Worm (Caenorhabditis elegans) whole organism, early embryonic: ENCODE data around the gene C03A3.9.

ENCODE experiments used
- B0310.2 ChIP-seq: sonication (generic microtip); optimal IDR thresholded peaks from 2 replicates; lab custom pipeline; 2016; ENCODE audit warnings: mild to moderate bottlenecking, missing genetic modification characterization, missing compliant biosample characterization
- F13C5.2 ChIP-seq: sonication (generic microtip); optimal IDR thresholded peaks from 2 replicates; lab custom pipeline; 2017; ENCODE audit warnings: mild to moderate bottlenecking, missing genetic modification characterization, inconsistent platforms, missing compliant biosample characterization
- aly-1 ChIP-seq: sonication (generic microtip); optimal IDR thresholded peaks from 2 replicates; lab custom pipeline; 2016; ENCODE audit warnings: missing genetic modification characterization, missing compliant biosample characterization
- ama-1 ChIP-seq: fragments of 150-350 bp; optimal IDR thresholded peaks from 2 replicates; lab custom pipeline; 2014
- ceh-13 ChIP-seq: fragments of 200-800 bp; sonication (Bioruptor generic); optimal IDR thresholded peaks from 2 replicates; lab custom pipeline; 2018; ENCODE audit warnings: mild to moderate bottlenecking, missing genetic modification characterization, missing compliant biosample characterization
- ceh-36 ChIP-seq: sonication (generic microtip); optimal IDR thresholded peaks from 2 replicates; lab custom pipeline; 2016; ENCODE audit warnings: missing genetic modification characterization, inconsistent platforms, missing compliant biosample characterization
- ets-7 ChIP-seq: sonication (generic microtip); optimal IDR thresholded peaks from 2 replicates; lab custom pipeline; 2016; ENCODE audit warnings: missing genotype, missing genetic modification characterization, missing compliant biosample characterization
- flt-1 ChIP-seq: fragments of 200-800 bp; sonication (Bioruptor generic); IDR thresholded peaks from 2 replicates; pipeline ENCODE4 v1.3.6; 2022; ENCODE audit warnings: missing genetic modification characterization, missing compliant biosample characterization
- hmbx-1 ChIP-seq: sonication (generic microtip); optimal IDR thresholded peaks from 2 replicates; lab custom pipeline; 2016; ENCODE audit warnings: mild to moderate bottlenecking, missing genetic modification characterization, missing compliant biosample characterization
- hmg-4 ChIP-seq: fragments of 200-800 bp; sonication (Bioruptor generic); optimal IDR thresholded peaks from 2 replicates; lab custom pipeline; 2018; ENCODE audit warnings: mild to moderate bottlenecking, missing genetic modification characterization, missing compliant biosample characterization
- hnd-1 ChIP-seq: sonication (generic microtip); optimal IDR thresholded peaks from 2 replicates; lab custom pipeline; 2016; ENCODE audit warnings: missing genetic modification characterization, missing compliant biosample characterization
- pes-1 ChIP-seq: fragments of 200-800 bp; sonication (Bioruptor generic); IDR thresholded peaks from 2 replicates; pipeline ENCODE4 v1.3.6; 2022; ENCODE audit warnings: missing genetic modification reagents, missing genetic modification characterization, missing compliant biosample characterization
- scrt-1 ChIP-seq: fragments of 200-800 bp; sonication (Bioruptor generic); IDR thresholded peaks from 2 replicates; pipeline ENCODE4 v1.3.6; 2022; ENCODE audit warnings: missing genetic modification characterization, missing compliant biosample characterization
- sea-1 ChIP-seq: fragments of 200-800 bp; sonication (Bioruptor generic); conservative IDR thresholded peaks from 2 replicates; pipeline ENCODE4 v1.3.6; 2022; ENCODE audit warnings: missing genetic modification characterization, missing compliant biosample characterization
- tbx-11 ChIP-seq: fragments of 200-800 bp; sonication (Bioruptor generic); IDR thresholded peaks from 2 replicates; pipeline ENCODE4 v1.3.6; 2022; ENCODE audit warnings: missing genetic modification characterization, missing compliant biosample characterization
- tbx-37 ChIP-seq: fragments of 200-800 bp; sonication (Bioruptor generic); conservative IDR thresholded peaks from 2 replicates; pipeline ENCODE4 v1.3.6; 2022; ENCODE audit warnings: missing genetic modification reagents, missing genetic modification characterization, missing compliant biosample characterization
- tra-4 ChIP-seq: sonication (generic microtip); optimal IDR thresholded peaks from 2 replicates; lab custom pipeline; 2017; ENCODE audit warnings: missing genetic modification characterization, missing compliant biosample characterization

C03A3.9 gene

DNA sequence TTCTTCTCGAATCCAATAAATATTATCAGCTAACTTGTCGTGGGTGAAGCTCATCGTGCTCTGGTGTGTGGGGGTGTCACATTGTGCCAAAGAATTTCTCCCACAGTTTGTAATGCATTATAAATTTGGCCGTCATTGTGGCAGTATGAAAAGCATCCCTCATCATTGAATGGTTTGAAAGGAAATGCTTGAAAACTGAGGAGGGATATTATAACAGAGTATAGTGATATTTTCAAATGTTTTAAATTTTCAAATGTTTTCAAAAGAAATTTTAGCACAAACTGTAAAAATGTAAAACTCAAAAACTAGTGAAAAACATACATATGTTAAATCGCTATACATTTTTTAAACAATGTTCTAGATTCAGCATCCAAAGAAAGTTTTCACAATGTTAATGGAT is 2.2 kb downstream of the C03A3.9 start, which contains the start of gene C03A3.3:
Gene C03A3.3 (minus strand): TSS at position 101 of the 400 bp plus-strand sequence.
- TF ChIP-seq F13C5.2 (no peak), ets-7 (tag; lab: Kevin White, UChicago) (no peak), flt-1 (GFP tag; lab: Robert Waterston, UW) (no peak), aly-1 (tag; lab: Kevin White, UChicago) (no peak), hnd-1 (no peak), ceh-36 (tag; lab: Kevin White, UChicago) (no peak), tra-4 (no peak), tbx-37 (GFP tag; lab: Robert Waterston, UW) (no peak), hmbx-1 (tag; lab: Kevin White, UChicago) (no peak), tbx-11 (GFP tag; lab: Robert Waterston, UW) (no peak), scrt-1 (GFP tag; lab: Robert Waterston, UW) (no peak), pes-1 (GFP tag; lab: Robert Waterston, UW) (no peak), ceh-13 (GFP tag; lab: Kevin White, UChicago) (no peak)

DNA sequence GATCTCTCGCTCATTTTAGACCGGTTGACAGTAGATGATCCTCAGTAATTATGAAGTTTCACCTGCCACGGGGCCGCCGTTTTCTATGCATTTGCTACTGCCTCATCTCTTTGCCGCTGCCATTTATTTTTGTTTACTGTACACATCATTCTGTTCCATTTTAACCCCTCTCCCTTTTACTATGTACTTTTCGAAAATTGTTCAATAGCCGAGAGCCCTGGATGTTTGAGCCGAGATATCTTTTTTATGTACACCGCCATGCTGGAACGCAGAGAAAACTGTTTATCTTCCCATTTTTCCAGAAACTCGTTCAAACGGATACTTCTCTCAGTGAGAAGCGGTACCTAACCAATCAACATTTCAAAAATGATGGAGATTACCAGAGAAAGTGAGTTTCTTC is 4.1 kb downstream of the C03A3.9 start, which contains the start of gene ifa-1:
Gene ifa-1 (plus strand): TSS at position 301 of the 400 bp plus-strand sequence.
- TF ChIP-seq ets-7 (tag; lab: Kevin White, UChicago) (no peak), aly-1 (tag; lab: Kevin White, UChicago) (no peak), ama-1 (lab: Kevin White, UChicago) (no peak), hmbx-1 (tag; lab: Kevin White, UChicago) (no peak), sea-1 (GFP tag; lab: Robert Waterston, UW) (no peak), tra-4 (no peak), ceh-13 (GFP tag; lab: Kevin White, UChicago) (no peak), hmg-4 (no peak), pes-1 (GFP tag; lab: Robert Waterston, UW) (no peak), ceh-36 (tag; lab: Kevin White, UChicago) (no peak), F13C5.2 (no peak)

DNA sequence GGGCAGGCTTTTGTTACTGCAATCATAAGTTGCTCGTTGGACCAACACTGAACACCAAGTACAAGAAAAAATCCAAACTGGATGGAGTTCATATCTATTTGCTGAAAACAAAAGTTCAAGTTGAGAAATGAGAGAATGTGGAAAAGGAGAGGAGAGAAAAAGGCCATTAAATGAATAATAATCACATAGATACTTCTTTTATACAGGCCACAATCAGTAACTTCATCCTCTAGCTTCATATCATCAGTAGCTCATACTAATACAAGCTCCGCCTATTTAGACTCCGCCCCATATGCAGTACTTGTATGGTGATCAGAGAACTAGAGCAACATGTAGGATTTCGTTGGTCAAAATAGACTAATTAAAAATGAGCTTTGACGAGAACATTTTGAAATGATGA is 12.5 kb downstream of the C03A3.9 start, which contains the start of gene F38B2.2:
Gene F38B2.2 (minus strand): TSS at position 101 of the 400 bp plus-strand sequence.
- TF ChIP-seq tra-4 (no peak), ets-7 (tag; lab: Kevin White, UChicago) (no peak), pes-1 (GFP tag; lab: Robert Waterston, UW) (no peak), aly-1 (tag; lab: Kevin White, UChicago) (no peak), tbx-11 (GFP tag; lab: Robert Waterston, UW) (no peak), F13C5.2 (no peak), hmbx-1 (tag; lab: Kevin White, UChicago) (no peak), flt-1 (GFP tag; lab: Robert Waterston, UW) (no peak), ceh-13 (GFP tag; lab: Kevin White, UChicago) (no peak)

DNA sequence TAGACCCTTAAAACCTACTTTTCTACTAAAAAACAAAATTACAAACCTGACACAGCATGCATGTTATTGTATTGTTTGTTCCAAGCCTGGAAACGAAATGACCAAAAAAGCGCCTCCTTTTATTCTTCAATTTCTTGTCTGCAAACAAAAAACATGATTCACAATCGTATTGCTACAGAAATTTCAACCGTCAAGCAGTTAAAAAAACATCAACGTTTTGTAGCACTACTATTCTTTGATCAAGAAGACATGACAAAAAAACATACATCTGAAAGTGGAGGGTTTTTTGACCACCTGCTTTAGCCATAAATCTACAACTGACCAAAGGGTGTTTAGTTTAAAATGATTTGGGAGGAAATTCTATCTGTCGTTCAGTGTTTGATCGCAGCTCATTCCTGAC is 14.3 kb downstream of the C03A3.9 start, which contains the start of gene F38B2.6:
Gene F38B2.6 (minus strand): TSS at position 101 of the 400 bp plus-strand sequence.
- TF ChIP-seq flt-1 (GFP tag; lab: Robert Waterston, UW), result no peak
- no peak for TF ChIP-seq hnd-1
- no peak for TF ChIP-seq tra-4
- TF ChIP-seq hmg-4, result no peak
- TF ChIP-seq hmbx-1 (tag; lab: Kevin White, UChicago), result no peak
- no peak for TF ChIP-seq ets-7 (tag; lab: Kevin White, UChicago)
- no peak for TF ChIP-seq ceh-13 (GFP tag; lab: Kevin White, UChicago)
- no peak for TF ChIP-seq scrt-1 (GFP tag; lab: Robert Waterston, UW)
- TF ChIP-seq F13C5.2, result no peak
- no peak for TF ChIP-seq B0310.2 (tag; lab: Kevin White, UChicago)
- TF ChIP-seq ama-1 (lab: Kevin White, UChicago), result no peak
- no peak for TF ChIP-seq sea-1 (GFP tag; lab: Robert Waterston, UW)
- TF ChIP-seq pes-1 (GFP tag; lab: Robert Waterston, UW), result no peak
- TF ChIP-seq ceh-36 (tag; lab: Kevin White, UChicago), result no peak
- no peak for TF ChIP-seq tbx-37 (GFP tag; lab: Robert Waterston, UW)
- no peak for TF ChIP-seq aly-1 (tag; lab: Kevin White, UChicago)
- TF ChIP-seq tbx-11 (GFP tag; lab: Robert Waterston, UW), result no peak

DNA sequence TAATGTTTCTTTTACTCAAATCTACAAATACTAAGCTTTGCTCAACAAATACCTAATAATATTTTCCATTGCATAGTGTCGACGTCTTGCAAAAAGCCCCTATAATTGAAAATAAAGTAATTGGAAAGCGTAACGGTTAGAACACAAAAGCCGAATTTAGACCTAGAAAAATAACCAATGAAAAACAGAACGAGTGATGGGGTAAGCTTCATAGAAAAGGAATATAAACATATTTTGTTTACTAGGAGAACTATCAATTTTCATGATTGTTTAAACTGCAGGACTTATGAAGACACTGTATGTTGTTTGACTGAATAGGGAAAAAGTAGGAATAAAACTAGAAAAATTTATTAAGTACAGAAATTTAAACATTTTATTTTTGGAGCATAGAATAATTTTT is 19.4 kb downstream of the C03A3.9 start, which contains the start of gene F38B2.3:
Gene F38B2.3 (minus strand): TSS at position 101 of the 400 bp plus-strand sequence.
- no peak for TF ChIP-seq hnd-1
- no peak for TF ChIP-seq tbx-11 (GFP tag; lab: Robert Waterston, UW)
- TF ChIP-seq hmg-4, result no peak
- TF ChIP-seq sea-1 (GFP tag; lab: Robert Waterston, UW), result no peak
- no peak for TF ChIP-seq ceh-36 (tag; lab: Kevin White, UChicago)
- TF ChIP-seq F13C5.2, result no peak
- no peak for TF ChIP-seq hmbx-1 (tag; lab: Kevin White, UChicago)
- TF ChIP-seq tbx-37 (GFP tag; lab: Robert Waterston, UW), result no peak
- no peak for TF ChIP-seq ama-1 (lab: Kevin White, UChicago)
- no peak for TF ChIP-seq flt-1 (GFP tag; lab: Robert Waterston, UW)
- TF ChIP-seq B0310.2 (tag; lab: Kevin White, UChicago), result no peak
- TF ChIP-seq tra-4, result no peak
- no peak for TF ChIP-seq scrt-1 (GFP tag; lab: Robert Waterston, UW)
- TF ChIP-seq aly-1 (tag; lab: Kevin White, UChicago), result no peak

DNA sequence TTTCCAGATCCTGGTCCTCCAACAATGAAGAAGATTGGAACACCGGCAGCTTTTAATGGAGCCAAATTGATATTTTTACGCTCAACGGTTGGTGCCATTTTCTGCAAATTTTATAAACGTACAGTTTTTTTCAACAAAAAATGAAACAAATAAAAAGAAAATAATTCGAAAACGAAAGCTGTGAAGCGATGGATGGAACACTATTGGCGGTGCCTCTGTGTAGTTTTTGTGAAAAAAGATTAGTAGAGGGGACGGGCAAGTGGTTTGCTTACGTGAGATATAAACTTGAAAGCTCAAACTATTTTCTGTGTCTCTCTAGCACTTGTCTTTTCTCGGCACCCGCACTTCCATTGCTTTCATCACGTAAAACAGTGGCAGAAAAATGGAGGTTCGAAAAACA is 20.8 kb downstream of the C03A3.9 start, which contains the start of gene F38B2.4:
Gene F38B2.4 (minus strand): TSS at position 101 of the 400 bp plus-strand sequence.
- TF ChIP-seq sea-1 (GFP tag; lab: Robert Waterston, UW) (no peak), ets-7 (tag; lab: Kevin White, UChicago) (no peak), ceh-13 (GFP tag; lab: Kevin White, UChicago) (no peak), F13C5.2 (no peak), ceh-36 (tag; lab: Kevin White, UChicago) (no peak)

DNA sequence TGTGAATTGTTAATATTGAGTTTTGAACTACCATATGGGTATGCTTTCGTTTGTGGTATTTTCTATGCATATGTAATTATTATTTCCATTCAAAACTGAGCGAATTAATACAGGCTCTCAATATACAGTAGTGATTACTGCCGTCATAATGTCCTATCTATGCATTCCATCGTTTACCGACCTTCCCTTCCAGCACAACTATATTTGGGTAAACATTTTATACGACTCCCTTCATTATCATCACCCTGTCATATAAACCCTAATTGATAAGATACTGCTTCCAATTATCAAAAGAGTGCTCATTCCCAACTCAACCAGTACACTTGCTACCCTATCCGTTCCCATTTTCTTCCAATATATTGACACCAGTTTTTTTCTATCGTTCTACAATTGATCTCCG is 23.1 kb downstream of the C03A3.9 start:
- no peak for TF ChIP-seq sea-1 (GFP tag; lab: Robert Waterston, UW)
- no peak for TF ChIP-seq B0310.2 (tag; lab: Kevin White, UChicago)
- no peak for TF ChIP-seq F13C5.2
- no peak for TF ChIP-seq hmbx-1 (tag; lab: Kevin White, UChicago)
- TF ChIP-seq ceh-13 (GFP tag; lab: Kevin White, UChicago), result no peak
- no peak for TF ChIP-seq aly-1 (tag; lab: Kevin White, UChicago)
